Worm (Caenorhabditis elegans) whole organism, midembryonic: ENCODE data around the gene cnc-3.

Experiments
- T22C8.4 ChIP-seq: fragments of 200-800 bp; sonication (Bioruptor generic); IDR thresholded peaks from 2 replicates; pipeline ENCODE4 v1.3.6; 2022; ENCODE audit warnings: missing genetic modification characterization, missing compliant biosample characterization
- cog-1 ChIP-seq: sonication (generic microtip); optimal IDR thresholded peaks from 2 replicates; lab custom pipeline; 2016; ENCODE audit warnings: missing genetic modification characterization, missing compliant biosample characterization
- flt-1 ChIP-seq: fragments of 200-800 bp; sonication (Bioruptor generic); IDR thresholded peaks from 2 replicates; pipeline ENCODE4 v1.3.6; 2022; ENCODE audit warnings: missing genetic modification characterization, missing compliant biosample characterization
- ref-1 ChIP-seq: fragments of 200-800 bp; sonication (Bioruptor generic); conservative IDR thresholded peaks from 2 replicates; pipeline ENCODE4 v1.3.6; 2022; ENCODE audit warnings: missing genetic modification reagents, missing genetic modification characterization, missing compliant biosample characterization
- ztf-23 ChIP-seq: fragments of 200-800 bp; sonication (Bioruptor generic); IDR thresholded peaks from 2 replicates; pipeline ENCODE4 v1.3.6; 2022; ENCODE audit warnings: missing genetic modification reagents, missing genetic modification characterization, missing compliant biosample characterization

ce11 chrV:1423338-1423737 is 24.5 kb upstream of the cnc-3 start:
- TF ChIP-seq flt-1, result no peak
- TF ChIP-seq cog-1 (tag; lab: Kevin White, UChicago), result no peak
- no peak for TF ChIP-seq T22C8.4
- TF ChIP-seq ref-1 (GFP tag; lab: Robert Waterston, UW), result no peak
- TF ChIP-seq ztf-23 (GFP tag; lab: Robert Waterston, UW), result no peak
